Fruit fly (Drosophila melanogaster) whole organism, prepupa: Measurements from ENCODE around the gene LanA.
A peak's percentile ranks its signal among the peaks of the same experiment; 100 is the strongest.

Source experiments
- Blimp-1 ChIP-seq: fragments of 200-800 bp; sonication (Bioruptor generic); optimal IDR thresholded peaks from 3 replicates; lab custom pipeline; 2017; ENCODE audit warnings: missing biosample characterization, missing genetic modification characterization, mild to moderate bottlenecking, moderate library complexity, missing genetic modification reagents
- CG10631 ChIP-seq: fragments of 200-800 bp; sonication (Bioruptor generic); optimal IDR thresholded peaks from 2 replicates; lab custom pipeline; 2016; ENCODE audit warnings: missing biosample characterization, missing genetic modification characterization
- CG10669 ChIP-seq: fragments of 200-800 bp; sonication (Bioruptor generic); optimal IDR thresholded peaks from 3 replicates; lab custom pipeline; 2018; ENCODE audit warnings: missing biosample characterization, mild to moderate bottlenecking, missing genetic modification characterization, moderate library complexity
- CG11294 ChIP-seq: fragments of 200-800 bp; sonication (Bioruptor generic); IDR thresholded peaks from 2 replicates; pipeline ENCODE4 v1.3.6; 2022; ENCODE audit warnings: missing biosample characterization, missing genetic modification characterization
- CG11762 ChIP-seq: fragments of 200-800 bp; sonication (Bioruptor generic); optimal IDR thresholded peaks from 3 replicates; lab custom pipeline; 2016; ENCODE audit warnings: missing biosample characterization, missing genetic modification characterization; ENCODE audit not compliant: insufficient read depth
- CG11902 ChIP-seq: fragments of 200-800 bp; sonication (Bioruptor generic); optimal IDR thresholded peaks from 3 replicates; lab custom pipeline; 2016; ENCODE audit warnings: missing biosample characterization, missing genetic modification characterization
- CG1621 ChIP-seq: fragments of 200-800 bp; sonication (Bioruptor generic); optimal IDR thresholded peaks from 3 replicates; lab custom pipeline; 2018; ENCODE audit warnings: missing biosample characterization, mild to moderate bottlenecking, missing genetic modification characterization
- CG16779 ChIP-seq: fragments of 200-800 bp; sonication (Bioruptor generic); optimal IDR thresholded peaks from 3 replicates; lab custom pipeline; 2017; ENCODE audit warnings: missing biosample characterization, mild to moderate bottlenecking, missing genetic modification characterization
- CG3032 ChIP-seq: fragments of 200-800 bp; optimal IDR thresholded peaks from 2 replicates; lab custom pipeline; 2019; ENCODE audit warnings: missing biosample characterization, mild to moderate bottlenecking, missing genetic modification characterization, moderate library complexity
- CG32006 ChIP-seq: fragments of 200-800 bp; sonication (Bioruptor generic); optimal IDR thresholded peaks from 3 replicates; lab custom pipeline; 2017; ENCODE audit warnings: missing biosample characterization, mild to moderate bottlenecking, missing genetic modification characterization
- CG3919 ChIP-seq: fragments of 200-800 bp; sonication (Bioruptor generic); optimal IDR thresholded peaks from 3 replicates; lab custom pipeline; 2016; ENCODE audit warnings: missing biosample characterization, missing genetic modification characterization
- CG4318 ChIP-seq: fragments of 200-800 bp; sonication (Bioruptor generic); optimal IDR thresholded peaks from 3 replicates; lab custom pipeline; 2017; ENCODE audit warnings: missing biosample characterization, mild to moderate bottlenecking, missing genetic modification characterization
- CG6163 ChIP-seq: fragments of 200-800 bp; sonication (Bioruptor generic); IDR thresholded peaks from 3 replicates; pipeline ENCODE4 v1.3.6; 2022; ENCODE audit warnings: missing biosample characterization, missing genetic modification characterization
- CG6792 ChIP-seq: fragments of 200-800 bp; sonication (Bioruptor generic); optimal IDR thresholded peaks from 3 replicates; lab custom pipeline; 2016; ENCODE audit warnings: missing biosample characterization, missing genetic modification characterization
- CG6808 ChIP-seq: fragments of 200-800 bp; sonication (Bioruptor generic); optimal IDR thresholded peaks from 3 replicates; lab custom pipeline; 2017; ENCODE audit warnings: missing biosample characterization, missing genetic modification characterization, mild to moderate bottlenecking, moderate library complexity, missing genetic modification reagents
- CG6854 ChIP-seq: fragments of 200-800 bp; sonication (Bioruptor generic); optimal IDR thresholded peaks from 2 replicates; lab custom pipeline; 2017; ENCODE audit warnings: missing biosample characterization, mild to moderate bottlenecking, missing genetic modification characterization
- CG7368 ChIP-seq: fragments of 200-800 bp; sonication (Bioruptor generic); optimal IDR thresholded peaks from 3 replicates; lab custom pipeline; 2016; ENCODE audit warnings: missing biosample characterization, missing genetic modification characterization
- CG8119 ChIP-seq: fragments of 200-800 bp; sonication (Bioruptor generic); IDR thresholded peaks from 3 replicates; pipeline ENCODE4 v1.3.6; 2022; ENCODE audit warnings: missing biosample characterization, missing genetic modification characterization
- Eip75B ChIP-seq: fragments of 200-800 bp; sonication (Bioruptor generic); optimal IDR thresholded peaks from 3 replicates; lab custom pipeline; 2016; ENCODE audit warnings: missing biosample characterization, missing genetic modification characterization
- Eip78C ChIP-seq: fragments of 200-800 bp; sonication (Bioruptor generic); peaks from one replicate; lab custom pipeline; 2016; ENCODE audit warnings: missing biosample characterization, missing genetic modification characterization
- Ets21C ChIP-seq: fragments of 200-800 bp; sonication (Bioruptor generic); optimal IDR thresholded peaks from 3 replicates; lab custom pipeline; 2016; ENCODE audit warnings: missing biosample characterization, missing genetic modification characterization
- Gug ChIP-seq: fragments of 200-800 bp; sonication (Bioruptor generic); IDR thresholded peaks from 2 replicates; pipeline ENCODE4 v1.3.6; 2022; ENCODE audit warnings: missing biosample characterization, missing genetic modification characterization
- Hr39 ChIP-seq: fragments of 200-800 bp; sonication (Bioruptor generic); optimal IDR thresholded peaks from 2 replicates; lab custom pipeline; 2016; ENCODE audit warnings: missing biosample characterization, missing genetic modification characterization
- Hr4 ChIP-seq: fragments of 200-800 bp; sonication (Bioruptor generic); optimal IDR thresholded peaks from 3 replicates; lab custom pipeline; 2016; ENCODE audit warnings: missing biosample characterization, missing genetic modification characterization
- Lpt ChIP-seq: fragments of 200-800 bp; sonication (Bioruptor generic); optimal IDR thresholded peaks from 3 replicates; lab custom pipeline; 2016; ENCODE audit warnings: missing biosample characterization, missing genetic modification characterization
- Met ChIP-seq: fragments of 200-800 bp; sonication (Bioruptor generic); optimal IDR thresholded peaks from 3 replicates; lab custom pipeline; 2016; ENCODE audit warnings: missing biosample characterization, missing genetic modification characterization
- Sox102F ChIP-seq: fragments of 200-800 bp; sonication (Bioruptor generic); optimal IDR thresholded peaks from 2 replicates; lab custom pipeline; 2016; ENCODE audit warnings: missing biosample characterization, mild to moderate bottlenecking, missing genetic modification characterization
- Sox15 ChIP-seq: fragments of 200-800 bp; sonication (Bioruptor generic); optimal IDR thresholded peaks from 3 replicates; lab custom pipeline; 2016; ENCODE audit warnings: missing biosample characterization, missing genetic modification characterization
- acj6 ChIP-seq: fragments of 200-800 bp; sonication (Bioruptor generic); optimal IDR thresholded peaks from 3 replicates; lab custom pipeline; 2016; ENCODE audit warnings: missing biosample characterization, missing genetic modification characterization
- eg ChIP-seq: fragments of 200-800 bp; sonication (Bioruptor generic); IDR thresholded peaks from 3 replicates; pipeline ENCODE4 v1.3.6; 2022; ENCODE audit warnings: missing biosample characterization, missing genetic modification characterization
- esn ChIP-seq: fragments of 200-800 bp; sonication (Bioruptor generic); optimal IDR thresholded peaks from 2 replicates; lab custom pipeline; 2016; ENCODE audit warnings: missing biosample characterization, mild to moderate bottlenecking, missing genetic modification characterization, moderate library complexity
- fd85E ChIP-seq: fragments of 200-800 bp; sonication (Bioruptor generic); optimal IDR thresholded peaks from 3 replicates; lab custom pipeline; 2016; ENCODE audit warnings: missing biosample characterization, missing genetic modification characterization
- fkh ChIP-seq: fragments of 200-800 bp; sonication (Bioruptor generic); optimal IDR thresholded peaks from 3 replicates; lab custom pipeline; 2017; ENCODE audit warnings: missing biosample characterization, mild to moderate bottlenecking, missing genetic modification characterization, moderate library complexity
- lz ChIP-seq: fragments of 200-800 bp; sonication (Bioruptor generic); optimal IDR thresholded peaks from 3 replicates; lab custom pipeline; 2016; ENCODE audit warnings: missing biosample characterization, missing genetic modification characterization
- pdm3 ChIP-seq: fragments of 200-800 bp; sonication (Bioruptor generic); optimal IDR thresholded peaks from 3 replicates; lab custom pipeline; 2016; ENCODE audit warnings: missing biosample characterization, missing genetic modification characterization
- spab ChIP-seq: fragments of 200-800 bp; sonication (Bioruptor generic); optimal IDR thresholded peaks from 2 replicates; lab custom pipeline; 2017; ENCODE audit warnings: missing biosample characterization, mild to moderate bottlenecking, missing genetic modification characterization, missing genetic modification reagents
- svp ChIP-seq: fragments of 200-800 bp; sonication (Bioruptor generic); peaks from one replicate; lab custom pipeline; 2016; ENCODE audit warnings: missing biosample characterization, missing genetic modification characterization
- topi ChIP-seq: fragments of 200-800 bp; sonication (Bioruptor generic); optimal IDR thresholded peaks from 3 replicates; lab custom pipeline; 2016; ENCODE audit warnings: missing biosample characterization, missing genetic modification characterization

LanA gene

DNA sequence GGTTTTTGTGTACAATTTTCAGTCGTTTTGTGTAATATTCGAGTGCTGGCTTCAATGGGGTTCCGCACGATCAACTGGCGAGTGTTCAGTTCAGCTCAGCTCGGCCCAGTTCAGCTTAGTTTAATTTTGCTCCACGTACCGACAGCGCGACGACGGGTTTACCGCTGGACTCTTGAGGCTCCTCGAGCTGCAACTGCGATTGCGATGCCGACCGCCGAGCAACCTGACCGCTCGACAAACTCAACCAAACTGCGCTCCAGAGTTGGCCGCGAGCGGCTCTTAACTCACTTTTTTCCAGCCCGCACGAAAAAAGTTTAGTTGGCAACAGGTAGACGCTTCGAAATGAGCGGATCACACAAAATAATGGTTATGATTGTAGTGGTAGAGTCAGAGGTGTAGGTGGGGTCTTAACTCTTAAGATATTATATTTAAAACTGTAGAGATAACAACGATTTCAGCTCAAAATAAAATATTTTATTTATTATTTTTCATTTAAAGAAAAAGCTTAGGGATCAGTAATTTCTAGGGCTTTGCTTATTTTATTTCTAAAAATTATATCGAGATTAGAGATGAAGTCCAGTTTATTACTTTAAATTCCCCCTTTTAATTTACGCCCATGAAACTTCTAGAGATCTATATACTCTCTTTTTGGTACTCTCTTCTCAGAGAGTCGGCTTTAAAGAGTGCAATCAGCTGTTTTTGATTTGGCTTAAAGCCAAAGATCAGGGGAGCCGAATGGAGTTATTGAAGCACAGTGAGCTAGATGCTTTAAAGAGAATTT is 38.8 kb upstream of the LanA start, which contains the start of gene Best2 (continued):
- TF ChIP-seq CG7368 = peak; percentile 86
- TF ChIP-seq CG32006 (GFP tag; lab: Kevin White, UChicago) = peak; percentile 93
- peak; percentile 88 for TF ChIP-seq CG11762 (GFP tag; lab: Kevin White, UChicago)
- TF ChIP-seq Gug (GFP tag; lab: Robert Waterston, UW) = peak; percentile 95
- peak; percentile 98 for TF ChIP-seq CG8119 (GFP tag; lab: Robert Waterston, UW)
- TF ChIP-seq CG3032 (tag; lab: Kevin White, UChicago) = peak; percentile 94
- peak; percentile 98 for TF ChIP-seq svp (GFP tag; lab: Kevin White, UChicago)
- peak; percentile 90 for TF ChIP-seq CG10631 (GFP tag; lab: Kevin White, UChicago)
- TF ChIP-seq Blimp-1 (GFP tag; lab: Kevin White, UChicago) = peak; percentile 87
- TF ChIP-seq esn (GFP tag; lab: Kevin White, UChicago) = peak; percentile 98
- peak; percentile 23 for TF ChIP-seq fkh (GFP tag; lab: Kevin White, UChicago)
- TF ChIP-seq Eip75B = peak; percentile 93
- peak; percentile 96 for TF ChIP-seq CG6792
- TF ChIP-seq CG6163 (GFP tag; lab: Robert Waterston, UW) = peak; percentile 95
- TF ChIP-seq Met (GFP tag; lab: Kevin White, UChicago) = peak; percentile 97
- TF ChIP-seq spab (GFP tag; lab: Kevin White, UChicago) = peak; percentile 91
- peak; percentile 89 for TF ChIP-seq CG10669 (GFP tag; lab: Kevin White, UChicago)
- peak; percentile 96 for TF ChIP-seq topi (GFP tag; lab: Kevin White, UChicago)
- TF ChIP-seq, all 60 proteins: peak for 59

DNA sequence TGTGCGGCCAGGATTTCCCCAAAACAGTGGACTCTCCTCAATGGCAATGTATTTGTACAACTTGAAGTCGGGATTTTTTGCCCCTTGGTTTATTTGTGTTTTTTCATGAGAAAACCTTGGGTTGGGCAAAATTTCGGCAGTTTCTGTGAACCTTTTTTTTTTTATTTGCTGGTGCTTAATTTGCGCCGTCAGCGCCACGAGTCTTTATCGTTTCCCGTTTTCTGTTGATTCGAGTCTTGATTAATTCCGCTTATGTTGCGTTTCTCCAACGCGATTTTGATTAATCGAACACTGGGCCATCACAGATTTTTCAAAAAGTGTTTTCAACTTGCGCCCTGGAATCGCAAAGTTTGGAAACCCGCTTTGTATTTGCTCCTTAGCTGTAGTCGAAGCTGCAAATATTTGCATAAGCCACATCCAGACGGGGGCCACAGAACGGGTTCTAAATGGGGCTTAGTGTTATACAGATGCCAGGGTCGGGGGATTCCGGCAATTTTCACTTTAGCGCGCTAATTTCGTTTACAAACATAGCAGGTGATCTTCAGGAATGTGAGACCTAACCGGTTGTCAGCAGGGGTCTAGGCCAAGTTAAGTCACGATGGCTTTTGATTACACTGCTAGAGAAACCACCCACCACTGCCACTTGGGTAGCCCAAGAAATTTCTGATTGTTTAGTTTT is 36.7 kb upstream of the LanA start:
- TF ChIP-seq Hr39 (GFP tag; lab: Kevin White, UChicago) = no peak
- no peak for TF ChIP-seq CG3919 (GFP tag; lab: Kevin White, UChicago)
- no peak for TF ChIP-seq CG10631 (GFP tag; lab: Kevin White, UChicago)
- TF ChIP-seq CG16779 (tag; lab: Kevin White, UChicago) = no peak
- TF ChIP-seq topi (GFP tag; lab: Kevin White, UChicago) = peak; percentile 26
- no peak for TF ChIP-seq spab (GFP tag; lab: Kevin White, UChicago)
- no peak for TF ChIP-seq lz (GFP tag; lab: Kevin White, UChicago)
- TF ChIP-seq CG10669 (GFP tag; lab: Kevin White, UChicago) = no peak
- TF ChIP-seq fd85E (GFP tag; lab: Kevin White, UChicago) = no peak
- peak; percentile 63 for TF ChIP-seq fkh (GFP tag; lab: Kevin White, UChicago)
- no peak for TF ChIP-seq Sox102F
- no peak for TF ChIP-seq CG1621 (tag; lab: Kevin White, UChicago)
- no peak for TF ChIP-seq CG32006 (GFP tag; lab: Kevin White, UChicago)

DNA sequence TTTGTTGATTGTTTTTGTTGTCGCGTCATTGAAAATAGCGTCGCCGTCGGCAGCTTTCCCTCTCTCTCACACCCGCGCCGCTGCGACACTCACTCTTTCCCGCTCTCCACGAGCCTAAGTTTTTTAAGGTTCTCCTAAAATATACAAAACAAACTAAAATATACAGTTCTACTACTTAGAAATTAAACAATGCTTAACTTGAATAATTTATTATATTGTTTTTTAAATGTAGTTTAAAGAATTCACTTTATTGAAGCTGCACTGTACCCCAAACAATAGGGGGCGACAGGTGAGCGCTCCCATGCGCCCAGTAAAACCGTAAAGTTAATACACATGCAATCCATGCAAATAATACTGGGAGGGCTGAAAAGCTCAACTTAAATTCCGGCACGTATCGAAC is 35.9 kb upstream of the LanA start:
- no peak for TF ChIP-seq fkh (GFP tag; lab: Kevin White, UChicago)
- no peak for TF ChIP-seq Eip75B
- no peak for TF ChIP-seq CG6808 (GFP tag; lab: Kevin White, UChicago)
- peak; percentile 83 for TF ChIP-seq Eip78C (GFP tag; lab: Kevin White, UChicago)
- TF ChIP-seq svp (GFP tag; lab: Kevin White, UChicago) = peak; percentile 3
- TF ChIP-seq acj6 (GFP tag; lab: Kevin White, UChicago) = no peak
- TF ChIP-seq topi (GFP tag; lab: Kevin White, UChicago) = no peak

DNA sequence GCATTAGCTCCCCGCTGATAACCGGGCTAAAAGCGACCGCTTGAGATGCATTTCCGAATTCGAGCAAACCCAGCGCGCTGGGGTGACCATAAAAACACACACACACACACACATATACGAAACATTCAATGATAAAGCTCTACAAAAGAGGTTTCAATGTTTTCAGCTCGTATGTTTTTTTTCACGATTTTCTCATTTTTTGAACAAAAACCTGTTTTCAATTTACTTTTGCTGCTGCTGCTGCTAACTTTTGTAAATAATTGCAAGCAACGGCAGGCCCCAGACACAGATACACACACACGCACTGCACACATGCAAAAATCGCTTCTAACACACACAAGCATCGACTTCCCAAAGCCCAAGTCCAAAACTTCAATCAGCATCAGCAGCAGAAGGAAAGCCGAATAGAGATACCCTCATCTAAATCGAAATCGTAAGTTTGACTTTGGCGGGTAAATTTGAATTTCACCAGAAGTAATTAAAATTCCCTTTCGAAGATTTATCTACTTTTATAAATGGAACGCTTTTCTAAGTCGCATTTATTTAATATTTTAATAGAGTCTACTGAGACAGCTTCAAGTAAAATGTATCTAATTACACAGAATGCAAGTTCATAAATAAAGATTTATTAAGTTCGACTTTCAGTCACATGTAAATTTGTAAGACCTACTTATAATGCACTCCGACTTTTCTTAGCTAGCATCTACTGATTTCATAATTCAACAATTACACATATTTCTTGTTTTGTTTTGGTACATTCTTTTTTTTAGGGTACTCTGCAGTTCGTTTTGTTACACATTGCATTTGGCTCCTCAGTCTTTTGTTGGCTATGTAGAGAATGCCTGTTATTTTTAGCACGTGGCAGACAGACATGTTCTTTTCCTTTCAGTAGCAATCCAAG is 31.6 kb upstream of the LanA start:
- TF ChIP-seq CG3919 (GFP tag; lab: Kevin White, UChicago) (no peak), CG10631 (GFP tag; lab: Kevin White, UChicago) (no peak), fkh (GFP tag; lab: Kevin White, UChicago) (no peak), eg (GFP tag; lab: Robert Waterston, UW) (peak; percentile 67; the same call in 1 of the 3 replicates), CG10669 (GFP tag; lab: Kevin White, UChicago) (no peak), Lpt (peak; percentile 20), CG3032 (tag; lab: Kevin White, UChicago) (no peak), Sox102F (peak; percentile 19), CG16779 (tag; lab: Kevin White, UChicago) (no peak), pdm3 (GFP tag; lab: Kevin White, UChicago) (peak; percentile 17), CG4318 (peak; percentile 31), CG11294 (no peak), Hr4 (GFP tag; lab: Kevin White, UChicago) (peak; percentile 49), CG6854 (peak; percentile 85), CG8119 (GFP tag; lab: Robert Waterston, UW) (peak; percentile 69; the same call in 2 of the 3 replicates), CG11902 (GFP tag; lab: Kevin White, UChicago) (no peak), CG7368 (no peak), acj6 (GFP tag; lab: Kevin White, UChicago) (peak; percentile 33), Ets21C (GFP tag; lab: Kevin White, UChicago) (no peak), CG6792 (no peak), Sox15 (no peak)
